Worm (Caenorhabditis elegans): ENCODE results near the gene C24H11.1.
A peak's percentile ranks its signal among the peaks of the same experiment; 100 is the strongest.

Gene C24H11.1

ce11 chrIII:11824088-11824487, 36.6 kb downstream of the C24H11.1 start:
- TF ChIP-seq ztf-4 (tag; optimal IDR thresholded peaks at IDR 0.05) (no peak), daf-12 (tag; optimal IDR thresholded peaks at IDR 0.05) (no peak), nhr-23 (tag; optimal IDR thresholded peaks at IDR 0.05) (no peak), egl-5 (tag; optimal IDR thresholded peaks at IDR 0.05) (no peak), zag-1 (tag; optimal IDR thresholded peaks at IDR 0.05) (no peak), egl-27 (tag; optimal IDR thresholded peaks at IDR 0.05) (no peak), fos-1 (tag; optimal IDR thresholded peaks at IDR 0.05) (no peak), R02D3.7 (tag; optimal IDR thresholded peaks at IDR 0.05) (no peak), eor-1 (tag; optimal IDR thresholded peaks at IDR 0.05) (no peak), unc-62 (GFP tag; optimal IDR thresholded peaks at IDR 0.05) (no peak), pha-4 (tag; optimal IDR thresholded peaks at IDR 0.05) (no peak), sea-2 (GFP tag; optimal IDR thresholded peaks at IDR 0.05) (no peak), nfya-1 (tag; optimal IDR thresholded peaks at IDR 0.05; ENCODE audit: insufficient read depth) (no peak), tbx-2 (tag; optimal IDR thresholded peaks at IDR 0.05) (no peak), elt-2 (tag; optimal IDR thresholded peaks at IDR 0.05) (no peak), elt-3 (tag; optimal IDR thresholded peaks at IDR 0.05) (no peak)

DNA sequence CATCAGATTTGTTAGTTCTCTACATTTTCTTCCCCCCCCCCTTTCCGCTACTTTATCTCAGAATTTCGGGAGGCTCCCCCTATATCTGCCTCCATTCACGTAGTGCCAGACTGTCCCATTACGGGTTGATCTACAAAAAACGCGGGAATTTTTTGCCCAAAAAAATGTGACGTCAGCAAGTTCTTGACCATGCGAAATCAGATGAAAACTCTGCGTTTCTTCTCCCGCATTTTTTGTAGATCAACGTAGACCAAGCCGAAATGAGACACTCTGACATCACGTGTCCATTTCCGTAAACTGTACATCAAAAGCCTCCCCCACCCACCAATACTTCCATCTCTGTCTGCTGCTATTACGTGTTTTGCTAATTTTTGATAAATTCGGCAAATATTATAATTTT, 37.1 kb downstream of the C24H11.1 start:
- no peak for TF ChIP-seq nhr-76 (tag; optimal IDR thresholded peaks at IDR 0.05)

- TF ChIP-seq ZK546.5 (tag; optimal IDR thresholded peaks at IDR 0.05) (no peak), nhr-43 (tag; optimal IDR thresholded peaks at IDR 0.05; ENCODE audit: poor library complexity, severe bottlenecking) (no peak), ama-1 (optimal IDR thresholded peaks at IDR 0.05) (no peak), daf-12 (tag; optimal IDR thresholded peaks at IDR 0.05) (no peak), nhr-28 (tag; optimal IDR thresholded peaks at IDR 0.05) (no peak), ztf-4 (tag; optimal IDR thresholded peaks at IDR 0.05) (no peak), elt-2 (tag; optimal IDR thresholded peaks at IDR 0.05) (peak; percentile 48), nfya-1 (tag; optimal IDR thresholded peaks at IDR 0.05; ENCODE audit: insufficient read depth) (peak; percentile 91), aly-2 (tag; optimal IDR thresholded peaks at IDR 0.05) (no peak), lin-15B (tag; optimal IDR thresholded peaks at IDR 0.05) (peak; percentile 86), tbx-2 (tag; optimal IDR thresholded peaks at IDR 0.05) (no peak), egl-27 (tag; optimal IDR thresholded peaks at IDR 0.05) (no peak), nhr-12 (tag; optimal IDR thresholded peaks at IDR 0.05) (no peak), jun-1 (tag; optimal IDR thresholded peaks at IDR 0.05) (no peak), elt-3 (tag; optimal IDR thresholded peaks at IDR 0.05) (no peak), snpc-4 (tag; optimal IDR thresholded peaks at IDR 0.05) (peak; percentile 85), ztf-11 (tag; optimal IDR thresholded peaks at IDR 0.05) (no peak), ceh-28 (tag; optimal IDR thresholded peaks at IDR 0.05) (no peak), lin-39 (tag; optimal IDR thresholded peaks at IDR 0.05) (peak; percentile 94), mdl-1 (tag; optimal IDR thresholded peaks at IDR 0.05) (no peak), nhr-25 (tag; optimal IDR thresholded peaks at IDR 0.05) (peak; percentile 60), lsy-12 (tag; optimal IDR thresholded peaks at IDR 0.05) (peak; percentile 18), hmg-11 (tag; optimal IDR thresholded peaks at IDR 0.05) (peak; percentile 46), egl-5 (tag; optimal IDR thresholded peaks at IDR 0.05) (peak; percentile 69), skn-1 (tag; optimal IDR thresholded peaks at IDR 0.05) (peak; percentile 54), pha-4 (tag; optimal IDR thresholded peaks at IDR 0.05) (peak; percentile 78), fkh-10 (GFP tag; optimal IDR thresholded peaks at IDR 0.05) (peak; percentile 25)
These were observed 38.2 kb downstream of the C24H11.1 start for ce11 chrIII:11825654-11826053.

DNA sequence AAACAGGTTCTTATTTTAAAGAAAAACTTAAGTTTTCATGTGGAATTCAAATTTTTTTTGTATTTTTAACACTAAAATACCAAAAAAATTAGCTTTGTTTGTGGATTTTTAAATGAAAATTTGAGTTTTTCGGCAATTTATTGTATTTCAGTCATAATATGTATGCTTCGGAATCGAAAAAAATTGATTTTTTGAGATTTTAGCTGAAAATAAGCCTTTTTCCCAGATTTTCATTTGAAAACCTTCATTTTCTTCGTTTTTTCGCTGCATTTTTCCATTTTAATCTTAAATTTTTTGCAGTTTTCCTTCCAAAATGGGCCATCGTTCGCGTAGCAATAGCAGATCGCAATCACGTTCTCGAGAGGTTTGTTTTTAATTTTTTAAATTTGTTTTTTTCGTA, 38.6 kb downstream of the C24H11.1 start, which contains the start of gene rsp-8:
Gene rsp-8 (plus strand): TSS at position 301 of the 400 bp plus-strand sequence.
- TF ChIP-seq elt-2 (tag; optimal IDR thresholded peaks at IDR 0.05): no peak
- TF ChIP-seq ceh-82 (tag; optimal IDR thresholded peaks at IDR 0.05): no peak
- TF ChIP-seq fos-1 (tag; optimal IDR thresholded peaks at IDR 0.05): no peak
- no peak for TF ChIP-seq snpc-4 (tag; optimal IDR thresholded peaks at IDR 0.05)
- TF ChIP-seq elt-1 (tag; optimal IDR thresholded peaks at IDR 0.05): no peak
- TF ChIP-seq nhr-76 (tag; optimal IDR thresholded peaks at IDR 0.05): no peak
- TF ChIP-seq ceh-28 (tag; optimal IDR thresholded peaks at IDR 0.05): no peak
- TF ChIP-seq unc-39 (tag; optimal IDR thresholded peaks at IDR 0.05): no peak
- TF ChIP-seq nhr-23 (tag; optimal IDR thresholded peaks at IDR 0.05): no peak
- no peak for TF ChIP-seq mdl-1 (tag; optimal IDR thresholded peaks at IDR 0.05)
- no peak for TF ChIP-seq ceh-9 (tag; optimal IDR thresholded peaks at IDR 0.05)
- TF ChIP-seq fkh-2 (tag; optimal IDR thresholded peaks at IDR 0.05): no peak
- TF ChIP-seq ceh-16 (tag; optimal IDR thresholded peaks at IDR 0.05): no peak
- no peak for TF ChIP-seq lin-15B (tag; optimal IDR thresholded peaks at IDR 0.05)
- TF ChIP-seq nhr-237 (tag; optimal IDR thresholded peaks at IDR 0.05): no peak
- TF ChIP-seq pha-4 (tag; optimal IDR thresholded peaks at IDR 0.05): no peak
- no peak for TF ChIP-seq eor-1 (tag; optimal IDR thresholded peaks at IDR 0.05)
- TF ChIP-seq ama-1 (optimal IDR thresholded peaks at IDR 0.05): no peak
- no peak for TF ChIP-seq nhr-67 (tag; optimal IDR thresholded peaks at IDR 0.05)
